Fruit fly (Drosophila melanogaster) whole organism, embryonic: ENCODE measurements around the gene Ilp5.

ENCODE experiments used
- Adf1 ChIP-seq: fragments of 200-800 bp; sonication (Bioruptor generic); IDR thresholded peaks from 2 replicates; pipeline ENCODE4 v1.3.6; 2022; ENCODE audit warnings: missing biosample characterization, missing genetic modification characterization
- BtbVII ChIP-seq: fragments of 200-800 bp; sonication (Bioruptor generic); optimal IDR thresholded peaks from 3 replicates; lab custom pipeline; 2017; ENCODE audit warnings: missing biosample characterization, mild to moderate bottlenecking, missing genetic modification characterization
- CG1233 ChIP-seq: fragments of 200-800 bp; sonication (Bioruptor generic); optimal IDR thresholded peaks from 4 replicates; lab custom pipeline; 2018; ENCODE audit warnings: missing biosample characterization, mild to moderate bottlenecking, missing genetic modification characterization
- CG13624 ChIP-seq: fragments of 200-800 bp; sonication (Bioruptor generic); optimal IDR thresholded peaks from 2 replicates; lab custom pipeline; 2016; ENCODE audit warnings: missing biosample characterization, missing genetic modification characterization
- CG15601 ChIP-seq: fragments of 200-800 bp; sonication (Bioruptor generic); optimal IDR thresholded peaks from 3 replicates; lab custom pipeline; 2019; ENCODE audit warnings: missing biosample characterization, mild to moderate bottlenecking, missing genetic modification characterization, moderate library complexity
- CG1647 ChIP-seq: fragments of 200-800 bp; sonication (Bioruptor generic); optimal IDR thresholded peaks from 3 replicates; lab custom pipeline; 2016; ENCODE audit warnings: missing biosample characterization, missing genetic modification characterization
- CG17829 ChIP-seq: fragments of 200-800 bp; optimal IDR thresholded peaks from 2 replicates; lab custom pipeline; 2019; ENCODE audit warnings: missing biosample characterization, mild to moderate bottlenecking, missing genetic modification characterization, moderate library complexity
- CG1832 ChIP-seq: fragments of 200-800 bp; sonication (Bioruptor generic); optimal IDR thresholded peaks from 2 replicates; lab custom pipeline; 2017; ENCODE audit warnings: missing biosample characterization, mild to moderate bottlenecking, missing genetic modification characterization, inconsistent platforms
- CG2712 ChIP-seq: fragments of 200-800 bp; optimal IDR thresholded peaks from 3 replicates; lab custom pipeline; 2019; ENCODE audit warnings: missing biosample characterization, mild to moderate bottlenecking, missing genetic modification characterization, moderate library complexity
- CG4282 ChIP-seq: fragments of 200-800 bp; sonication (Bioruptor generic); optimal IDR thresholded peaks from 2 replicates; lab custom pipeline; 2016; ENCODE audit warnings: missing biosample characterization, missing genetic modification characterization
- CG4424 ChIP-seq: fragments of 200-800 bp; sonication (Bioruptor generic); optimal IDR thresholded peaks from 3 replicates; lab custom pipeline; 2016; ENCODE audit warnings: missing biosample characterization, missing genetic modification characterization
- CG4820 ChIP-seq: fragments of 200-800 bp; sonication (Bioruptor generic); optimal IDR thresholded peaks from 3 replicates; lab custom pipeline; 2016; ENCODE audit warnings: missing biosample characterization, missing genetic modification characterization
- CG4854 ChIP-seq: fragments of 200-800 bp; sonication (Bioruptor generic); optimal IDR thresholded peaks from 2 replicates; lab custom pipeline; 2016; ENCODE audit warnings: missing biosample characterization, missing genetic modification characterization, inconsistent platforms
- CG6272 ChIP-seq: fragments of 200-800 bp; sonication (Bioruptor generic); IDR thresholded peaks from 2 replicates; pipeline ENCODE4 v1.3.6; 2022; ENCODE audit warnings: missing biosample characterization, missing genetic modification characterization
- CG6689 ChIP-seq: fragments of 200-800 bp; sonication (Bioruptor generic); IDR thresholded peaks from 2 replicates; pipeline ENCODE4 v1.3.6; 2022; ENCODE audit warnings: missing biosample characterization, missing genetic modification characterization
- CG8478 ChIP-seq: fragments of >200 bp; optimal IDR thresholded peaks from 2 replicates; lab custom pipeline; 2018
- CG9817 ChIP-seq: fragments of 200-800 bp; sonication (Bioruptor generic); optimal IDR thresholded peaks from 2 replicates; lab custom pipeline; 2018; ENCODE audit warnings: missing biosample characterization, mild to moderate bottlenecking, missing genetic modification characterization, moderate library complexity
- Dip3 ChIP-seq: fragments of 200-800 bp; sonication (Bioruptor generic); optimal IDR thresholded peaks from 3 replicates; lab custom pipeline; 2016; ENCODE audit warnings: missing biosample characterization, missing genetic modification characterization
- Doc3 ChIP-seq: fragments of 200-800 bp; sonication (Bioruptor generic); IDR thresholded peaks from 3 replicates; pipeline ENCODE4 v1.3.6; 2022; ENCODE audit warnings: missing biosample characterization, missing genetic modification characterization; ENCODE audit not compliant: partially characterized antibody
- Dp ChIP-seq: fragments of 200-800 bp; sonication (Bioruptor generic); optimal IDR thresholded peaks from 2 replicates; lab custom pipeline; 2018; ENCODE audit warnings: missing biosample characterization, mild to moderate bottlenecking, missing genetic modification characterization, moderate library complexity
- HLH3B ChIP-seq: fragments of 200-800 bp; sonication (Bioruptor generic); IDR thresholded peaks from 2 replicates; pipeline ENCODE4 v1.3.6; 2022; ENCODE audit warnings: missing biosample characterization, missing genetic modification characterization
- Hmr ChIP-seq: fragments of 200-800 bp; sonication (Bioruptor generic); optimal IDR thresholded peaks from 3 replicates; lab custom pipeline; 2017; ENCODE audit warnings: mild to moderate bottlenecking, missing biosample characterization, missing genetic modification reagents, missing genetic modification characterization
- Med ChIP-seq: fragments of 200-800 bp; sonication (Bioruptor generic); peaks from one replicate; lab custom pipeline; 2016; ENCODE audit warnings: missing biosample characterization, missing genetic modification characterization, mild to moderate bottlenecking, inconsistent platforms, moderate library complexity
- Meics ChIP-seq: fragments of 200-800 bp; sonication (Bioruptor generic); optimal IDR thresholded peaks from 2 replicates; lab custom pipeline; 2017; ENCODE audit warnings: missing biosample characterization, mild to moderate bottlenecking, missing genetic modification characterization
- Ssrp ChIP-seq: fragments of 200-800 bp; sonication (Bioruptor generic); optimal IDR thresholded peaks from 2 replicates; lab custom pipeline; 2018; ENCODE audit warnings: missing biosample characterization, mild to moderate bottlenecking, missing genetic modification characterization, moderate library complexity
- Tbp ChIP-seq: fragments of >200 bp; optimal IDR thresholded peaks from 2 replicates; lab custom pipeline; 2018; ENCODE audit warnings: missing biosample characterization, missing genetic modification characterization
- Trl ChIP-seq, 3 experiments: fragments of >200 bp in 2 of 3; fragments of 200-800 bp in 1 of 3; sonication (Bioruptor generic) in 1 of 3; optimal IDR thresholded peaks; 2 replicates in 1 of 3; 3 replicates in 2 of 3; lab custom pipeline; 2016 to 2017; ENCODE audit warnings: missing biosample characterization in 1 of 3, missing genetic modification characterization in 1 of 3
- Xrp1 ChIP-seq: fragments of 200-800 bp; sonication (Bioruptor generic); IDR thresholded peaks from 2 replicates; pipeline ENCODE4 v1.3.6; 2022; ENCODE audit warnings: missing biosample characterization, missing genetic modification characterization
- ara ChIP-seq: fragments of 200-800 bp; sonication (Bioruptor generic); IDR thresholded peaks from 2 replicates; pipeline ENCODE4 v1.3.6; 2022; ENCODE audit warnings: missing biosample characterization, missing genetic modification characterization
- bab2 ChIP-seq: fragments of 200-800 bp; sonication (Bioruptor generic); optimal IDR thresholded peaks from 2 replicates; lab custom pipeline; 2016; ENCODE audit warnings: missing biosample characterization, missing genetic modification characterization
- bcd ChIP-seq: fragments of 200-800 bp; sonication (Bioruptor generic); optimal IDR thresholded peaks from 2 replicates; lab custom pipeline; 2017; ENCODE audit warnings: missing biosample characterization, mild to moderate bottlenecking, missing genetic modification characterization
- cad ChIP-seq: fragments of >200 bp; optimal IDR thresholded peaks from 2 replicates; lab custom pipeline; 2017; ENCODE audit warnings: missing biosample characterization, missing genetic modification characterization
- cato ChIP-seq: fragments of 200-800 bp; sonication (Bioruptor generic); optimal IDR thresholded peaks from 2 replicates; lab custom pipeline; 2016; ENCODE audit warnings: missing biosample characterization, missing genetic modification characterization, borderline replicate concordance
- dan ChIP-seq: fragments of 200-800 bp; sonication (Bioruptor generic); IDR thresholded peaks from 2 replicates; pipeline ENCODE4 v1.3.6; 2022; ENCODE audit warnings: missing biosample characterization, missing genetic modification characterization
- fd96Cb ChIP-seq: fragments of 200-800 bp; sonication (Bioruptor generic); optimal IDR thresholded peaks from 2 replicates; lab custom pipeline; 2018; ENCODE audit warnings: missing biosample characterization, mild to moderate bottlenecking, missing genetic modification characterization, moderate library complexity
- fru ChIP-seq: fragments of >200 bp; optimal IDR thresholded peaks from 2 replicates; lab custom pipeline; 2017
- gcm2 ChIP-seq: fragments of 200-800 bp; sonication (Bioruptor generic); optimal IDR thresholded peaks from 2 replicates; lab custom pipeline; 2016; ENCODE audit warnings: missing biosample characterization, missing genetic modification characterization
- hkb ChIP-seq, 2 experiments: fragments of 200-800 bp in 1 of 2; fragments of >200 bp in 1 of 2; sonication (Bioruptor generic) in 1 of 2; IDR thresholded peaks in 1 of 2; optimal IDR thresholded peaks in 1 of 2; 2 replicates each; pipeline versions ENCODE4 v1.3.6 to Lab custom; 2017 to 2022; ENCODE audit warnings: missing biosample characterization in 1 of 2, missing genetic modification characterization in 1 of 2
- jumu ChIP-seq: fragments of 200-800 bp; sonication (Bioruptor generic); optimal IDR thresholded peaks from 3 replicates; lab custom pipeline; 2016; ENCODE audit warnings: missing biosample characterization, missing genetic modification characterization
- kah ChIP-seq: fragments of 200-800 bp; sonication (Bioruptor generic); optimal IDR thresholded peaks from 2 replicates; lab custom pipeline; 2018; ENCODE audit warnings: missing biosample characterization, mild to moderate bottlenecking, missing genetic modification characterization
- kay ChIP-seq: fragments of 200-800 bp; sonication (Bioruptor generic); optimal IDR thresholded peaks from 2 replicates; lab custom pipeline; 2016; ENCODE audit warnings: missing biosample characterization, missing genetic modification characterization
- knrl ChIP-seq: fragments of 200-800 bp; sonication (Bioruptor generic); IDR thresholded peaks from 3 replicates; pipeline ENCODE4 v1.3.6; 2022; ENCODE audit warnings: missing biosample characterization, missing genetic modification characterization; ENCODE audit not compliant: partially characterized antibody
- nau ChIP-seq: fragments of 200-800 bp; sonication (Bioruptor generic); optimal IDR thresholded peaks from 3 replicates; lab custom pipeline; 2017; ENCODE audit warnings: missing biosample characterization, mild to moderate bottlenecking, missing genetic modification characterization, missing genetic modification reagents
- ranshi ChIP-seq: fragments of 200-800 bp; sonication (Bioruptor generic); IDR thresholded peaks from 2 replicates; pipeline ENCODE4 v1.3.6; 2022; ENCODE audit warnings: missing biosample characterization, missing genetic modification characterization
- slou ChIP-seq: fragments of 200-800 bp; sonication (Bioruptor generic); optimal IDR thresholded peaks from 3 replicates; lab custom pipeline; 2016; ENCODE audit warnings: missing biosample characterization, missing genetic modification characterization
- sqz ChIP-seq: fragments of 200-800 bp; sonication (Bioruptor generic); optimal IDR thresholded peaks from 3 replicates; lab custom pipeline; 2018; ENCODE audit warnings: missing biosample characterization, mild to moderate bottlenecking, missing genetic modification characterization
- sug ChIP-seq: fragments of 200-800 bp; optimal IDR thresholded peaks from 2 replicates; lab custom pipeline; 2019; ENCODE audit warnings: missing biosample characterization, mild to moderate bottlenecking, missing genetic modification characterization, moderate library complexity
- tll ChIP-seq, 2 experiments: fragments of 200-800 bp in 1 of 2; fragments of >200 bp in 1 of 2; sonication (Bioruptor generic) in 1 of 2; optimal IDR thresholded peaks; 2 replicates each; lab custom pipeline; 2017 to 2019; ENCODE audit warnings: missing biosample characterization in 2 of 2, missing genetic modification characterization in 2 of 2, mild to moderate bottlenecking in 1 of 2, moderate library complexity in 1 of 2
- wek ChIP-seq: fragments of 200-800 bp; sonication (Bioruptor generic); optimal IDR thresholded peaks from 3 replicates; lab custom pipeline; 2018; ENCODE audit warnings: missing biosample characterization, mild to moderate bottlenecking, missing genetic modification characterization, moderate library complexity
- zen2 ChIP-seq: fragments of 200-800 bp; sonication (Bioruptor generic); IDR thresholded peaks from 3 replicates; pipeline ENCODE4 v1.3.6; 2022; ENCODE audit warnings: missing biosample characterization, missing genetic modification characterization; ENCODE audit not compliant: partially characterized antibody
- zfh2 ChIP-seq: fragments of 200-800 bp; sonication (Bioruptor generic); optimal IDR thresholded peaks from 2 replicates; lab custom pipeline; 2016; ENCODE audit warnings: missing biosample characterization, missing genetic modification characterization

Gene Ilp5

dm6 chr3L:9836524-9837047, 12.9 kb upstream of the Ilp5 start, which contains the start of gene I-2 (continued):
- TF ChIP-seq BtbVII (GFP tag; lab: Kevin White, UChicago) (no peak), CG4820 (GFP tag; lab: Kevin White, UChicago) (no peak), hkb (optimal IDR thresholded peaks at IDR 0.05; lab: Kevin White, UChicago) (no peak), hkb (GFP tag; IDR thresholded peaks at IDR 0.05; lab: Robert Waterston, UW) (no peak), CG6272 (no peak), tll (GFP tag; optimal IDR thresholded peaks at IDR 0.05; lab: Kevin White, UChicago) (no peak), Doc3 (peak; percentile 80), CG9817 (no peak), zfh2 (GFP tag; lab: Kevin White, UChicago) (no peak), bcd (GFP tag; lab: Kevin White, UChicago) (no peak), Meics (GFP tag; lab: Kevin White, UChicago) (no peak), Trl (optimal IDR thresholded peaks at IDR 0.05; lab: Kevin White, UChicago) (no peak), Trl (GFP tag; optimal IDR thresholded peaks at IDR 0.05; lab: Kevin White, UChicago) (no peak), fd96Cb (no peak), fru (lab: Kevin White, UChicago) (no peak), Ssrp (tag; lab: Kevin White, UChicago) (no peak), cato (GFP tag; lab: Kevin White, UChicago) (no peak), HLH3B (GFP tag; lab: Robert Waterston, UW) (no peak), Hmr (GFP tag; lab: Kevin White, UChicago) (no peak), Dp (GFP tag; lab: Kevin White, UChicago) (peak; percentile 28), wek (no peak), Xrp1 (GFP tag; lab: Robert Waterston, UW) (no peak), Med (GFP tag; lab: Kevin White, UChicago) (no peak), kay (GFP tag; lab: Kevin White, UChicago) (no peak), CG15601 (peak; percentile 44), slou (GFP tag; lab: Kevin White, UChicago) (no peak), knrl (GFP tag; lab: Robert Waterston, UW) (peak; percentile 88), bab2 (GFP tag; lab: Kevin White, UChicago) (no peak), Adf1 (GFP tag; lab: Robert Waterston, UW) (no peak), Tbp (GFP tag; lab: Kevin White, UChicago) (no peak), sqz (GFP tag; lab: Kevin White, UChicago) (no peak), Dip3 (GFP tag; lab: Kevin White, UChicago) (no peak), CG4282 (GFP tag; lab: Kevin White, UChicago) (peak; percentile 16), CG1647 (GFP tag; lab: Kevin White, UChicago) (no peak), CG13624 (GFP tag; lab: Kevin White, UChicago) (no peak), dan (GFP tag; lab: Robert Waterston, UW) (no peak), CG1832 (GFP tag; lab: Kevin White, UChicago) (no peak), CG4854 (GFP tag; lab: Kevin White, UChicago) (no peak), sug (tag; lab: Kevin White, UChicago) (peak; percentile 39), CG4424 (GFP tag; lab: Kevin White, UChicago) (no peak), kah (GFP tag; lab: Kevin White, UChicago) (no peak), nau (GFP tag; lab: Kevin White, UChicago) (no peak), CG8478 (lab: Kevin White, UChicago) (no peak), cad (no peak), CG17829 (tag; lab: Kevin White, UChicago) (no peak), zen2 (GFP tag; lab: Robert Waterston, UW) (peak; percentile 67; the same call in 1 of the 3 replicates), gcm2 (GFP tag; lab: Kevin White, UChicago) (no peak), ranshi (GFP tag; lab: Robert Waterston, UW) (no peak), ara (GFP tag; lab: Robert Waterston, UW) (no peak), jumu (GFP tag; lab: Kevin White, UChicago) (no peak), CG1233 (GFP tag; lab: Kevin White, UChicago) (no peak), CG6689 (no peak), CG2712 (peak; percentile 37)
